Fruit fly (Drosophila melanogaster): ENCODE measurements around the gene CG10357.
A peak's percentile ranks its signal among the peaks of the same experiment; 100 is the strongest.

The CG10357 gene

DNA sequence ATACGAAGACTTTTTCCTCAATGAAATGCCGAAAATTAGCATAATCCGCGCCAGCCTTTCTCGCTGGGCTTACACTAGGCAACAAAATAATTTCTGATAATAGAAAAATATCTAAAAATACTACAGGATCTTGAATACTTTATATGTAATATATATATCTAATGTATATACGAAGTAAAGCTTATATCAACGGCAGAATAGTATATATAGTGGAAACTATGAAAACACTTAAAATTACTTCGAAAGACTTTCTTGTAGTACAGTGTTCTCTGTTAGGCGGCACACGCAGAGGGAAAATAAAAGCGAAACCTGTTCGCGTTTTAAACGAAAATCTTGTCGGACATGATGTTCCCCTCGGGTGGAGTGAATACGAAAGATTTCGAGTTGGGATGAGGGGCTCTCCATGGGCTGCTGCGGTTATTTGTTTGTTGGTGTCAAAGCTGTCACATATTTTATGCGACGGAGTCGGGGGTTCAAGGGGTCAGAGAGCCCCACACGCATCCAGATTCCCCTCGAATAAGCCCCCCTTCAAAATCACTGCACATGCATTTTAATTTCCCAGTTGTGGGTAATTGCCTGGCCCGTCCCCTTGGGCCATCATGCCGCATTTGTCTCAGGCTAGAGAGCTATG, 19.0 kb downstream of the CG10357 start (continued):
- TF ChIP-seq Awh (GFP tag; IDR thresholded peaks at IDR 0.05) (peak; percentile 63; the same call in 1 of the 2 replicates), danr (GFP tag; IDR thresholded peaks at IDR 0.05) (no peak), CG9437 (GFP tag; optimal IDR thresholded peaks at IDR 0.05) (peak; percentile 24), CG12236 (GFP tag; optimal IDR thresholded peaks at IDR 0.05) (no peak), Hr78 (GFP tag; optimal IDR thresholded peaks at IDR 0.05) (peak in 1 of 2 experiments; percentile 70), ab (GFP tag; optimal IDR thresholded peaks at IDR 0.05) (no peak), CG14014 (GFP tag; IDR thresholded peaks at IDR 0.05) (no peak), Ada2b (GFP tag; IDR thresholded peaks at IDR 0.05) (no peak)

DNA sequence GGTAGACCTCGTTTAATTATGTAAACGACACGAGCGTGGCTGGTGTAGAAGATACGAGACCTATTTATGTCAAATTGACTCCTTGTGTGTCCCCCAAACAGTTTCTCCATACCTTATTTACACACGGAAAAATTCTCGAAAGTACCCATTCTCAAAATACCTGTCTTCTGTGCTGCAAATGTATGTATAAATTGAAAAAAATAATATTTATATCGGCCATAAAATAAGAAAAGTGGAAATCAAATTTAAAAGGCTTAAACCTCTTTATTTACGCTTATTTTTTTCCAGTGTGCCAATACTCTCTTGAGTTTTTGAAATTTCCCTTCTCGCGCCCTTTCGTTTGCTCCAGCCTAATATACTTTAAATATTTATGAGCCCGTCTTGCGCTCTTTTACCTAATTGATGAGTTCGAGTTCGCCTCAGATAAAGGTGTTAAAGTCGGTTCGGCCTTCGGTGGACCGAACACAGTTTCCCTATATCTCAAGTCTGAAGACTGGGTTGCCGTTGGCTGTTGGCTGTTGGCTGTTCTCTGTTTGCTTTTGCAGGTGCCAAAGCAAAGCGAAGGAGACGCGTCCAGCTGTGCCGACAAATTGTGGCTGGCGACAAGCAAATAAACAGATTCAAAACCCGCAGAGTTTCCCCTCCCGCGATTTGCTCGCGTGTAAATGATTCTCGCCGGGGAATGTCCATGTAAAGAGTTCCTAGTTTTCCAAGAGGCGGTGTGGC, 23.6 kb downstream of the CG10357 start:
- TF ChIP-seq CG4282 (GFP tag; optimal IDR thresholded peaks at IDR 0.05) (no peak), al (GFP tag; IDR thresholded peaks at IDR 0.05) (0 out of 2 replicates have a peak, but pooled peaks have one; percentile 21), tll (GFP tag; optimal IDR thresholded peaks at IDR 0.05) (peak in 1 of 2 experiments; percentile 76), CG1832 (GFP tag; optimal IDR thresholded peaks at IDR 0.05) (no peak), tgo (GFP tag; IDR thresholded peaks at IDR 0.05) (peak; percentile 50; the same call in 2 of the 3 replicates), CG9727 (GFP tag; optimal IDR thresholded peaks at IDR 0.05) (peak; percentile 89), Mrtf (GFP tag; IDR thresholded peaks at IDR 0.05) (no peak), CG18476 (GFP tag; optimal IDR thresholded peaks at IDR 0.05) (peak; percentile 55), CG6683 (GFP tag; optimal IDR thresholded peaks at IDR 0.05) (peak; percentile 26), CG34224 (GFP tag; IDR thresholded peaks at IDR 0.05; ENCODE audit: partially characterized antibody) (no peak), CG12299 (tag; optimal IDR thresholded peaks at IDR 0.05) (peak; percentile 33), CG2678 (tag; optimal IDR thresholded peaks at IDR 0.05) (peak; percentile 73), CG2199 (GFP tag; IDR thresholded peaks at IDR 0.05) (no peak), bsh (GFP tag; optimal IDR thresholded peaks at IDR 0.05) (peak; percentile 5 to 90), dpn (GFP tag; optimal IDR thresholded peaks at IDR 0.05) (peak; percentile 65 to 80), B-H2 (GFP tag; optimal IDR thresholded peaks at IDR 0.05) (no peak), CG8290 (GFP tag; optimal IDR thresholded peaks at IDR 0.05) (peak; percentile 75), CG8290 (tag; optimal IDR thresholded peaks at IDR 0.05) (peak in 1 of 2 experiments; percentile 34), Sry-δ (GFP tag; optimal IDR thresholded peaks at IDR 0.05) (no peak), amos (GFP tag; IDR thresholded peaks at IDR 0.05; ENCODE audit: partially characterized antibody) (no peak), vfl (GFP tag; optimal IDR thresholded peaks at IDR 0.05) (peak; percentile 1), CG14667 (GFP tag; IDR thresholded peaks at IDR 0.05) (peak; percentile 49; the same call in 1 of the 2 replicates), CG8924 (tag; optimal IDR thresholded peaks at IDR 0.05) (peak; percentile 82), CG6689 (GFP tag; IDR thresholded peaks at IDR 0.05) (peak; percentile 66), p53 (GFP tag; optimal IDR thresholded peaks at IDR 0.05) (no peak), CG43689 (GFP tag; IDR thresholded peaks at IDR 0.05) (no peak), CG8478 (optimal IDR thresholded peaks at IDR 0.05) (no peak), grau (tag; optimal IDR thresholded peaks at IDR 0.05) (peak; percentile 78), CG17612 (GFP tag; IDR thresholded peaks at IDR 0.05) (no peak), h (optimal IDR thresholded peaks at IDR 0.05) (no peak), slbo (GFP tag; IDR thresholded peaks at IDR 0.05) (0 out of 2 replicates have a peak, but pooled peaks have one; percentile 12), stwl (tag; optimal IDR thresholded peaks at IDR 0.05) (peak; percentile 2), NK7.1 (GFP tag; optimal IDR thresholded peaks at IDR 0.05) (no peak), CG14860 (GFP tag; IDR thresholded peaks at IDR 0.05; ENCODE audit: partially characterized antibody) (no peak), CG2116 (GFP tag; optimal IDR thresholded peaks at IDR 0.05) (no peak), CG4854 (GFP tag; optimal IDR thresholded peaks at IDR 0.05) (peak; percentile 17), CG15696 (tag; optimal IDR thresholded peaks at IDR 0.05) (peak; percentile 79), tna (GFP tag; IDR thresholded peaks at IDR 0.05; ENCODE audit: partially characterized antibody) (no peak), Sin3A (optimal IDR thresholded peaks at IDR 0.05) (no peak), CG12071 (GFP tag; optimal IDR thresholded peaks at IDR 0.05) (no peak)

Measured in whole organism, embryonic.